Worm (Caenorhabditis elegans): ENCODE data around the gene srx-21.

- TF ChIP-seq ZK546.5 (tag; optimal IDR thresholded peaks at IDR 0.05): no peak
- TF ChIP-seq nhr-11 (tag; optimal IDR thresholded peaks at IDR 0.05): no peak
- no peak for TF ChIP-seq lin-13 (GFP tag; optimal IDR thresholded peaks at IDR 0.05)
- no peak for TF ChIP-seq elt-3 (tag; optimal IDR thresholded peaks at IDR 0.05)
- peak; percentile 29 for TF ChIP-seq fos-1 (tag; optimal IDR thresholded peaks at IDR 0.05)
- no peak for TF ChIP-seq ztf-11 (tag; optimal IDR thresholded peaks at IDR 0.05)
- TF ChIP-seq unc-39 (tag; optimal IDR thresholded peaks at IDR 0.05): no peak
- TF ChIP-seq unc-62 (GFP tag; optimal IDR thresholded peaks at IDR 0.05): no peak
- TF ChIP-seq zag-1 (tag; optimal IDR thresholded peaks at IDR 0.05): no peak
- TF ChIP-seq skn-1 (tag; optimal IDR thresholded peaks at IDR 0.05): no peak
- TF ChIP-seq egl-27 (tag; optimal IDR thresholded peaks at IDR 0.05): no peak
- TF ChIP-seq mdl-1 (tag; optimal IDR thresholded peaks at IDR 0.05): no peak
These were observed 7.0 kb downstream of the srx-21 start, which contains the start of gene F31F4.1 for ce11 chrV:683858-684257.

Data from whole organism, L2 larva.